Fruit fly (Drosophila melanogaster): ENCODE data around the gene CG43638.

DNA sequence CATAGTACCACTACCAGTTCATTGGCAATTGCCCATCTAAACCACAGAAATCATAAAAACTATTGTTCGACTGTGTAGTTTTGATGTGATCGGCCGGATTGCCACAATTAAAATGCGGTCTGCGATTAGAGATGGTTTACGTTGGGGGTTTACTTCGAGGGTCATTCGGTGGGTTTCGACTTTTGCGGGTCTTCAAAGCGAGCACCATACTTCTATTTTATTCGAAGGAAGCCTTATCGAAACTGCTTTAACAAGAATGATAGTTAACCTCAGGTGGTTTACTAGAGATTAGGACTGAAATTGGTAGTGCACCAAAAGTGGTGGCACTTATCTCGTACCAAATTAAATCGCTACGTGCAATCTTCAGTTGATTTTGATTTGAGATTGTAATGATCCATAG lies 33.6 kb downstream of the CG43638 start:
- no peak for TF ChIP-seq CG8478 (optimal IDR thresholded peaks at IDR 0.05)
- no peak for TF ChIP-seq CTCF (optimal IDR thresholded peaks at IDR 0.05)
